Fruit fly (Drosophila melanogaster): ENCODE data around the gene CG10096.

dm6 chr3R:12423997-12424396, 28.2 kb upstream of the CG10096 start:
- TF ChIP-seq psq (optimal IDR thresholded peaks at IDR 0.05) = no peak
- no peak for TF ChIP-seq h (optimal IDR thresholded peaks at IDR 0.05)
- TF ChIP-seq ttk (optimal IDR thresholded peaks at IDR 0.05) = no peak
- no peak for TF ChIP-seq Sin3A (optimal IDR thresholded peaks at IDR 0.05)
- TF ChIP-seq insv (optimal IDR thresholded peaks at IDR 0.05) = no peak
- TF ChIP-seq Myc (optimal IDR thresholded peaks at IDR 0.05) = no peak

All from Kc167 (cell line).